Worm (Caenorhabditis elegans) whole organism, L3 larva: ENCODE measurements around the gene bcl-7.

Experiments
- R02D3.7 ChIP-seq: fragments of 150-350 bp; optimal IDR thresholded peaks from 2 replicates; lab custom pipeline; 2014; ENCODE audit warnings: missing biosample characterization, missing genetic modification characterization
- ZK546.5 ChIP-seq: sonication (generic microtip); optimal IDR thresholded peaks from 2 replicates; lab custom pipeline; 2017; ENCODE audit warnings: missing biosample characterization, missing genetic modification characterization
- aly-2 ChIP-seq: fragments of 150-350 bp; optimal IDR thresholded peaks from 2 replicates; lab custom pipeline; 2014; ENCODE audit warnings: missing biosample characterization, missing genetic modification characterization
- ama-1 ChIP-seq: fragments of 150-350 bp; optimal IDR thresholded peaks from 2 replicates; lab custom pipeline; 2018
- ceh-16 ChIP-seq: sonication (generic microtip); optimal IDR thresholded peaks from 2 replicates; lab custom pipeline; 2017; ENCODE audit warnings: missing biosample characterization, missing genetic modification characterization
- ceh-28 ChIP-seq: fragments of 150-350 bp; optimal IDR thresholded peaks from 2 replicates; lab custom pipeline; 2014; ENCODE audit warnings: missing biosample characterization, missing genetic modification reagents, missing genetic modification characterization
- ceh-82 ChIP-seq: fragments of 150-350 bp; optimal IDR thresholded peaks from 2 replicates; lab custom pipeline; 2014; ENCODE audit warnings: missing biosample characterization, missing genetic modification characterization
- ceh-9 ChIP-seq: sonication (generic microtip); optimal IDR thresholded peaks from 2 replicates; lab custom pipeline; 2018; ENCODE audit warnings: missing biosample characterization, missing genetic modification characterization
- daf-12 ChIP-seq: fragments of 150-350 bp; optimal IDR thresholded peaks from 2 replicates; lab custom pipeline; 2014; ENCODE audit warnings: missing biosample characterization, missing genetic modification reagents, missing genetic modification characterization
- egl-27 ChIP-seq: sonication (generic microtip); optimal IDR thresholded peaks from 4 replicates; lab custom pipeline; 2017; ENCODE audit warnings: missing biosample characterization, missing genetic modification reagents, missing genetic modification characterization
- elt-1 ChIP-seq: fragments of 150-350 bp; optimal IDR thresholded peaks from 2 replicates; lab custom pipeline; 2014; ENCODE audit warnings: missing biosample characterization, missing genetic modification characterization
- elt-2 ChIP-seq: sonication (generic microtip); optimal IDR thresholded peaks from 2 replicates; lab custom pipeline; 2016; ENCODE audit warnings: missing genetic modification reagents, mild to moderate bottlenecking, missing genetic modification characterization, missing compliant biosample characterization
- eor-1 ChIP-seq, 2 experiments: fragments of 150-350 bp; optimal IDR thresholded peaks; 2 replicates each; lab custom pipeline; 2014 to 2018; ENCODE audit warnings: missing biosample characterization in 2 of 2, missing genetic modification characterization in 2 of 2
- hmg-11 ChIP-seq: sonication (generic microtip); optimal IDR thresholded peaks from 2 replicates; lab custom pipeline; 2016; ENCODE audit warnings: missing genetic modification characterization, missing compliant biosample characterization
- jun-1 ChIP-seq: fragments of 150-350 bp; optimal IDR thresholded peaks from 2 replicates; lab custom pipeline; 2014; ENCODE audit warnings: missing biosample characterization, missing genetic modification reagents, missing genetic modification characterization
- lin-39 ChIP-seq: fragments of 150-350 bp; optimal IDR thresholded peaks from 2 replicates; lab custom pipeline; 2018; ENCODE audit warnings: missing biosample characterization, missing genetic modification reagents, missing genetic modification characterization
- lsy-12 ChIP-seq: sonication (generic microtip); optimal IDR thresholded peaks from 2 replicates; lab custom pipeline; 2016; ENCODE audit warnings: mild to moderate bottlenecking, missing genetic modification characterization, missing compliant biosample characterization
- mml-1 ChIP-seq: fragments of 150-350 bp; sonication (generic microtip); optimal IDR thresholded peaks from 3 replicates; lab custom pipeline; 2014; ENCODE audit warnings: missing biosample characterization, missing genetic modification characterization
- nfya-1 ChIP-seq: sonication (generic microtip); optimal IDR thresholded peaks from 2 replicates; lab custom pipeline; 2017; ENCODE audit warnings: missing genetic modification characterization, mild to moderate bottlenecking, missing compliant biosample characterization, antibody characterized with exemption, moderate library complexity; ENCODE audit not compliant: insufficient read depth
- nhr-11 ChIP-seq: fragments of 150-350 bp; optimal IDR thresholded peaks from 2 replicates; lab custom pipeline; 2014; ENCODE audit warnings: missing biosample characterization, missing genetic modification characterization
- nhr-12 ChIP-seq: fragments of 150-350 bp; optimal IDR thresholded peaks from 2 replicates; lab custom pipeline; 2014; ENCODE audit warnings: missing biosample characterization, missing genetic modification characterization
- nhr-23 ChIP-seq: fragments of 150-350 bp; optimal IDR thresholded peaks from 2 replicates; lab custom pipeline; 2014; ENCODE audit warnings: missing biosample characterization, missing genetic modification reagents, missing genetic modification characterization
- nhr-25 ChIP-seq: sonication (generic microtip); optimal IDR thresholded peaks from 2 replicates; lab custom pipeline; 2017; ENCODE audit warnings: missing biosample characterization, missing genetic modification characterization
- nhr-28 ChIP-seq: fragments of 150-350 bp; optimal IDR thresholded peaks from 2 replicates; lab custom pipeline; 2014; ENCODE audit warnings: missing biosample characterization, missing genetic modification characterization
- nhr-43 ChIP-seq: sonication (generic microtip); optimal IDR thresholded peaks from 2 replicates; lab custom pipeline; 2016; ENCODE audit warnings: mild to moderate bottlenecking, missing genetic modification characterization, missing compliant biosample characterization; ENCODE audit not compliant: poor library complexity, severe bottlenecking
- nhr-67 ChIP-seq: fragments of 150-350 bp; optimal IDR thresholded peaks from 2 replicates; lab custom pipeline; 2014; ENCODE audit warnings: missing biosample characterization, missing genetic modification characterization
- pha-4 ChIP-seq: fragments of 150-350 bp; optimal IDR thresholded peaks from 2 replicates; lab custom pipeline; 2014; ENCODE audit warnings: missing biosample characterization, missing genetic modification reagents, missing genetic modification characterization
- pqm-1 ChIP-seq: fragments of 150-350 bp; optimal IDR thresholded peaks from 2 replicates; lab custom pipeline; 2017; ENCODE audit warnings: missing biosample characterization, missing genetic modification characterization, inconsistent platforms
- sea-2 ChIP-seq: fragments of 150-350 bp; sonication (generic microtip); optimal IDR thresholded peaks from 4 replicates; lab custom pipeline; 2014; ENCODE audit warnings: missing biosample characterization, missing genetic modification reagents, missing genetic modification characterization
- skn-1 ChIP-seq: fragments of 150-350 bp; optimal IDR thresholded peaks from 2 replicates; lab custom pipeline; 2014; ENCODE audit warnings: missing biosample characterization, missing genetic modification characterization
- snpc-4 ChIP-seq: fragments of 150-350 bp; optimal IDR thresholded peaks from 2 replicates; lab custom pipeline; 2014; ENCODE audit warnings: missing biosample characterization, missing genetic modification characterization
- tbx-2 ChIP-seq: sonication (generic microtip); optimal IDR thresholded peaks from 2 replicates; lab custom pipeline; 2016; ENCODE audit warnings: mild to moderate bottlenecking, missing genetic modification characterization, missing compliant biosample characterization
- unc-39 ChIP-seq: sonication (generic microtip); optimal IDR thresholded peaks from 4 replicates; lab custom pipeline; 2017; ENCODE audit warnings: missing biosample characterization, missing genetic modification characterization
- zag-1 ChIP-seq: fragments of 150-350 bp; optimal IDR thresholded peaks from 2 replicates; lab custom pipeline; 2014; ENCODE audit warnings: missing biosample characterization, missing genetic modification characterization
- ztf-11 ChIP-seq: fragments of 150-350 bp; optimal IDR thresholded peaks from 2 replicates; lab custom pipeline; 2014; ENCODE audit warnings: missing biosample characterization, missing genetic modification characterization
- ztf-4 ChIP-seq: fragments of 150-350 bp; optimal IDR thresholded peaks from 2 replicates; lab custom pipeline; 2014; ENCODE audit warnings: missing biosample characterization, missing genetic modification characterization

The bcl-7 gene

ce11 chrIII:5888675-5889074, 37.2 kb upstream of the bcl-7 start, which contains the start of gene C28H8.8:
Gene C28H8.8 (minus strand): TSS chrIII:5888775.
- no peak for TF ChIP-seq hmg-11
- TF ChIP-seq zag-1 = no peak
- no peak for TF ChIP-seq ceh-28 (tag; lab: Kevin White, UChicago)
- no peak for TF ChIP-seq ztf-11 (tag; lab: Kevin White, UChicago)
- TF ChIP-seq nhr-23 (tag; lab: Kevin White, UChicago) = no peak
- no peak for TF ChIP-seq R02D3.7 (tag; lab: Kevin White, UChicago)
- TF ChIP-seq nhr-25 = no peak
- TF ChIP-seq pqm-1 = no peak
- TF ChIP-seq elt-1 (tag; lab: Kevin White, UChicago) = no peak
- TF ChIP-seq snpc-4 = no peak

- TF ChIP-seq ceh-82 (tag; lab: Kevin White, UChicago) (no peak), pha-4 (tag; lab: Kevin White, UChicago) (peak; percentile 59)
Measured at ce11 chrIII:5892909-5893308, 33.0 kb upstream of the bcl-7 start.

ce11 chrIII:5895913-5896312, 30.0 kb upstream of the bcl-7 start, which contains the start of gene pxl-1:
Gene pxl-1 (minus strand): TSS chrIII:5896013.
- TF ChIP-seq lsy-12 (tag; lab: Kevin White, UChicago) (no peak), ceh-28 (tag; lab: Kevin White, UChicago) (no peak), ztf-4 (tag; lab: Kevin White, UChicago) (no peak), hmg-11 (no peak), lin-39 (no peak), sea-2 (no peak), pha-4 (tag; lab: Kevin White, UChicago) (no peak), pqm-1 (no peak), jun-1 (no peak), nhr-28 (tag; lab: Kevin White, UChicago) (no peak), zag-1 (no peak)

ce11 chrIII:5897468-5897867, 28.4 kb upstream of the bcl-7 start:
- no peak for TF ChIP-seq ztf-4 (tag; lab: Kevin White, UChicago)
- peak; percentile 1 for TF ChIP-seq nfya-1 (tag; lab: Kevin White, UChicago)
- TF ChIP-seq unc-39 = no peak
- no peak for TF ChIP-seq ZK546.5 (tag; lab: Kevin White, UChicago)
- TF ChIP-seq nhr-67 (tag; lab: Kevin White, UChicago) = no peak

- TF ChIP-seq nhr-12 (tag; lab: Kevin White, UChicago) (no peak), nhr-25 (no peak)
- TF ChIP-seq, all 47 proteins: peak for 0
Measured at ce11 chrIII:5898631-5899030, 27.3 kb upstream of the bcl-7 start.

ce11 chrIII:5900709-5901108, 25.2 kb upstream of the bcl-7 start:
- TF ChIP-seq eor-1 (tag; optimal IDR thresholded peaks at IDR 0.05; lab: Kevin White, UChicago) = no peak
- no peak for TF ChIP-seq mml-1 (tag; lab: Kevin White, UChicago)
- no peak for TF ChIP-seq tbx-2 (tag; lab: Kevin White, UChicago)
- TF ChIP-seq egl-27 = no peak
- TF ChIP-seq lin-39 = no peak
- peak; percentile 50 for TF ChIP-seq pha-4 (tag; lab: Kevin White, UChicago)
- TF ChIP-seq ZK546.5 (tag; lab: Kevin White, UChicago) = no peak
- no peak for TF ChIP-seq snpc-4
- TF ChIP-seq hmg-11 = peak; percentile 4
- TF ChIP-seq ztf-4 (tag; lab: Kevin White, UChicago) = no peak
- no peak for TF ChIP-seq zag-1
- TF ChIP-seq daf-12 (tag; lab: Kevin White, UChicago) = no peak
- TF ChIP-seq pqm-1 = peak; percentile 23
- TF ChIP-seq ama-1 (lab: Kevin White, UChicago) = no peak
- TF ChIP-seq elt-2 = peak; percentile 26
- no peak for TF ChIP-seq ceh-16
- TF ChIP-seq nhr-12 (tag; lab: Kevin White, UChicago) = no peak
- no peak for TF ChIP-seq aly-2 (tag; lab: Kevin White, UChicago)
- TF ChIP-seq ceh-28 (tag; lab: Kevin White, UChicago) = no peak
- no peak for TF ChIP-seq nhr-28 (tag; lab: Kevin White, UChicago)
- TF ChIP-seq skn-1 (tag; lab: Kevin White, UChicago) = no peak
- no peak for TF ChIP-seq R02D3.7 (tag; lab: Kevin White, UChicago)
- no peak for TF ChIP-seq ceh-9
- TF ChIP-seq nhr-43 (tag; lab: Kevin White, UChicago) = no peak
- no peak for TF ChIP-seq nhr-11 (tag; lab: Kevin White, UChicago)
- TF ChIP-seq ztf-11 (tag; lab: Kevin White, UChicago) = no peak
